Worm (Caenorhabditis elegans) whole organism, midembryonic: ENCODE measurements around the gene T05A8.3.

Source experiments
- T22C8.4 ChIP-seq: fragments of 200-800 bp; sonication (Bioruptor generic); IDR thresholded peaks from 2 replicates; pipeline ENCODE4 v1.3.6; 2022; ENCODE audit warnings: missing genetic modification characterization, missing compliant biosample characterization
- cog-1 ChIP-seq: sonication (generic microtip); optimal IDR thresholded peaks from 2 replicates; lab custom pipeline; 2016; ENCODE audit warnings: missing genetic modification characterization, missing compliant biosample characterization
- flt-1 ChIP-seq: fragments of 200-800 bp; sonication (Bioruptor generic); IDR thresholded peaks from 2 replicates; pipeline ENCODE4 v1.3.6; 2022; ENCODE audit warnings: missing genetic modification characterization, missing compliant biosample characterization
- klf-2 ChIP-seq: fragments of 200-800 bp; sonication (Bioruptor generic); conservative IDR thresholded peaks from 2 replicates; pipeline ENCODE4 v1.3.6; 2022; ENCODE audit warnings: missing genetic modification reagents, missing genetic modification characterization, missing compliant biosample characterization
- med-1 ChIP-seq: sonication (generic microtip); optimal IDR thresholded peaks from 2 replicates; lab custom pipeline; 2017; ENCODE audit warnings: missing genetic modification characterization, mild to moderate bottlenecking, missing compliant biosample characterization, antibody characterized with exemption, missing genetic modification reagents; ENCODE audit not compliant: insufficient read depth
- ref-1 ChIP-seq: fragments of 200-800 bp; sonication (Bioruptor generic); conservative IDR thresholded peaks from 2 replicates; pipeline ENCODE4 v1.3.6; 2022; ENCODE audit warnings: missing genetic modification reagents, missing genetic modification characterization, missing compliant biosample characterization
- ztf-23 ChIP-seq: fragments of 200-800 bp; sonication (Bioruptor generic); IDR thresholded peaks from 2 replicates; pipeline ENCODE4 v1.3.6; 2022; ENCODE audit warnings: missing genetic modification reagents, missing genetic modification characterization, missing compliant biosample characterization
- ztf-29 ChIP-seq: fragments of 200-800 bp; sonication (Bioruptor generic); IDR thresholded peaks from 2 replicates; pipeline ENCODE4 v1.3.6; 2022; ENCODE audit warnings: missing genetic modification reagents, missing genetic modification characterization, missing compliant biosample characterization

ce11 chrII:2677534-2678168, 39.6 kb downstream of the T05A8.3 start, which contains the start of gene F22E5.17:
- TF ChIP-seq flt-1 (GFP tag; lab: Robert Waterston, UW) = no peak
- TF ChIP-seq klf-2 (GFP tag; lab: Robert Waterston, UW) = no peak
- no peak for TF ChIP-seq cog-1 (tag; lab: Kevin White, UChicago)
- TF ChIP-seq ztf-29 = no peak
- TF ChIP-seq ref-1 (GFP tag; lab: Robert Waterston, UW) = no peak
- no peak for TF ChIP-seq med-1 (GFP tag; lab: Kevin White, UChicago)
- TF ChIP-seq ztf-23 (GFP tag; lab: Robert Waterston, UW) = no peak
- TF ChIP-seq T22C8.4 = no peak
